Worm (Caenorhabditis elegans) whole organism, L1 larva: Measurements from ENCODE around the gene ceh-38.

Source experiments
- fkh-10 ChIP-seq: sonication (generic microtip); optimal IDR thresholded peaks from 2 replicates; lab custom pipeline; 2017; ENCODE audit warnings: missing biosample characterization, missing genetic modification reagents, missing genetic modification characterization
- grh-1 ChIP-seq: fragments of 200-800 bp; sonication (Bioruptor generic); IDR thresholded peaks from 2 replicates; pipeline ENCODE4 v1.3.6; 2022; ENCODE audit warnings: missing genetic modification reagents, missing genetic modification characterization, missing compliant biosample characterization
- lir-3 ChIP-seq: sonication (generic microtip); optimal IDR thresholded peaks from 2 replicates; lab custom pipeline; 2016; ENCODE audit warnings: mild to moderate bottlenecking, missing genetic modification characterization, moderate library complexity, missing compliant biosample characterization; ENCODE audit not compliant: poor library complexity
- mdl-1 ChIP-seq, 2 experiments: fragments of 150-350 bp; optimal IDR thresholded peaks; 2 replicates each; lab custom pipeline; 2014 to 2017; ENCODE audit warnings: missing biosample characterization in 2 of 2, missing genetic modification characterization in 2 of 2, inconsistent platforms in 1 of 2
- snu-23 ChIP-seq: sonication (generic microtip); optimal IDR thresholded peaks from 2 replicates; lab custom pipeline; 2016; ENCODE audit warnings: missing genetic modification characterization, missing compliant biosample characterization
- unc-62 ChIP-seq: fragments of 150-350 bp; optimal IDR thresholded peaks from 2 replicates; lab custom pipeline; 2014; ENCODE audit warnings: missing biosample characterization, missing genetic modification reagents, missing genetic modification characterization
- unc-86 ChIP-seq: sonication (generic microtip); optimal IDR thresholded peaks from 2 replicates; lab custom pipeline; 2016; ENCODE audit warnings: missing genetic modification characterization, missing compliant biosample characterization

- no peak for TF ChIP-seq lir-3 (tag; lab: Kevin White, UChicago)
- TF ChIP-seq unc-62, result no peak
- no peak for TF ChIP-seq mdl-1 (tag; optimal IDR thresholded peaks at IDR 0.05; lab: Kevin White, UChicago)
- no peak for TF ChIP-seq grh-1 (GFP tag; lab: Robert Waterston, UW)
- TF ChIP-seq unc-86 (tag; lab: Kevin White, UChicago), result no peak
- TF ChIP-seq fkh-10, result no peak
- TF ChIP-seq snu-23 (GFP tag; lab: Kevin White, UChicago), result no peak
Measured at ce11 chrII:6915875-6916274, 35.5 kb upstream of the ceh-38 start, which contains the start of gene B0252.8.
